Worm (Caenorhabditis elegans) whole organism, L4/young adult: ENCODE data around the gene Y57A10A.24.

Experiments used
- W03F9.2 ChIP-seq: fragments of 150-350 bp; optimal IDR thresholded peaks from 2 replicates; lab custom pipeline; 2014; ENCODE audit warnings: missing biosample characterization, missing genetic modification characterization
- dao-5 ChIP-seq: sonication (generic microtip); optimal IDR thresholded peaks from 2 replicates; lab custom pipeline; 2016; ENCODE audit warnings: missing genotype, missing genetic modification characterization, moderate library complexity, missing compliant biosample characterization
- him-1 ChIP-seq: sonication (generic microtip); optimal IDR thresholded peaks from 2 replicates; lab custom pipeline; 2016; ENCODE audit warnings: missing genotype, missing genetic modification reagents, missing genetic modification characterization, missing compliant biosample characterization

Gene Y57A10A.24

DNA sequence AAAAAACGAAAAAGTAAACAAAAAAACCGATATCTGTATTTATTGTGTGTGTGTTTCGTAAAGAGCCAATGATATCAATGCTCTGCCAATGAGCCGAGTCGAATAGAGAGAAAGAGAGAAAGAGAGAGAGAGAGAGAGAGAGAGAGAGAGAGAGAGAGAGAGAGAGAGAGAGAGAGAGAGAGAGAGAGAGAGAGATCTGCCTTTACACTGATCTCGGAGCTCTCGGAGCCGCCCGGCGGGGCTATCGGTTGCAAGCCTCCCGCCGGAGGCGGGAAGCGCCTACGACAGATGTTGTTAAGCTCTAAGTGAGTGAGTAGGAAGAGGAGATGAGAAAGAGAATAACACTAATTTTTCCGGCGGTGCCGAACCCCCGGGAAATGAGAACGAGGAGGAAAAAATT is 26.1 kb downstream of the Y57A10A.24 start:
- TF ChIP-seq dao-5 (no peak), him-1 (no peak), W03F9.2 (tag; lab: Kevin White, UChicago) (no peak)

DNA sequence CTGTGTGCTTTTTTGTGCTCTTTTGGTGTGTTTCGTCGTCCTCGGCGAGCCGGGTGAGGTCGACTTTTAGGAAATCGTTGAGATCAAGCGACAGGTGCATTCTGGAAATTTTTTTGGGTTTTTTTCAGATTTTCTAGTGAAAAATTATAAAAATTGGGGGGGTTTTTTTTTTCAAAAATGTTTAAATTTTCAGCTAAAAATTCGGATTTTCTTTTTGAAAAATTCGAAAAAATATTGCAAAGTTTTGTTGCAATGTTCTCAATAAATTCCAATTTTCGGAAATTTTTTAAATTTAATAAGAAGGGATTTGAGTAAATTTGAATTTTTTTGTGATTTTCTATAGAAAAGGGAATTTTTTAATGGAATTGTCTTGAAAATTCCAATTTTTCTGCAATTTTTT is 32.2 kb downstream of the Y57A10A.24 start, which contains the start of gene Y57A10A.27:
Y57A10A.27 (minus strand) TSS at position 101 of the 400 bp plus-strand sequence.
- TF ChIP-seq W03F9.2 (tag; lab: Kevin White, UChicago), result no peak
- no peak for TF ChIP-seq dao-5
- TF ChIP-seq him-1, result no peak

DNA sequence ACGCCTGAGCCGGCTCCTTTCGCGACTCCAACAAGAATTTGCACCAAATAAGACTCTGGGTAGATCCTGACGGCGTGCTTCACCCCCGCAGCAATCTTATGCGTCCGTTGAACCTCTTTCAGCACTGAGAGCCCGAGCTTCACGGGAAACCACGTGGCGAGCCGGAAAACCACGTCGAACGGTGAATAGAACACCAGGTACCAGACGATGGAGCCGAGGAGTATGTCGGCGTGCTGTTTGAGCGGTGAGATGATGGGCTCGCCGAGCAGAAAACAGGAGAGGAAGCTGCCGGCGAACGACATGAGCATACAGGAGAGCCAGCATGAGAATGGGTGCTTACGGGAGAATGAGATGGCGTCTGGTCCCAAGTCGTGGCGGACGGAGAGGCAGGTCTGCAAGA is 35.9 kb downstream of the Y57A10A.24 start:
- TF ChIP-seq W03F9.2 (tag; lab: Kevin White, UChicago), result no peak

DNA sequence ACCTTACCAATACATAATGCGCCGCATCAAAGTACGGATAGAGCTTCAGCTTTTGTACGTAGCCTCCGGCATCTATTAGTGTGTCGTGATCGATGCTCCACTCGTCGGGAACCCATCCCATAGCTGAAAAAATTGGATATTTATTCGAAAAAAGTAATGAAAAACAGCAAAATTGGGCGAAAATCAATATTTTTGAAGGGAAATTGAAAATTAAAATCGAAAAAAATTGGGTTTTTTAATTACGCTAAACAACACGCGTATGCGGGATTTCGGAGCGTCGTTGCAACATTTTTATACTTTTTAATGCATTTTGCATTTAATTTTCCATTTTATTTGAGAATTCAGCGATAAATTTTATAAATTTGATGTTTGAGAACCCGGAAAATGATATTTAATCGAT is 36.5 kb downstream of the Y57A10A.24 start, which contains the start of the genes tric-1B.2 and Y57A10A.29:
tric-1B.2 (minus strand) TSS at position 129 of the 400 bp plus-strand sequence.
Y57A10A.29 (plus strand) TSS at position 303 of the 400 bp plus-strand sequence.
- TF ChIP-seq him-1, result no peak
- TF ChIP-seq dao-5, result no peak
- no peak for TF ChIP-seq W03F9.2 (tag; lab: Kevin White, UChicago)

DNA sequence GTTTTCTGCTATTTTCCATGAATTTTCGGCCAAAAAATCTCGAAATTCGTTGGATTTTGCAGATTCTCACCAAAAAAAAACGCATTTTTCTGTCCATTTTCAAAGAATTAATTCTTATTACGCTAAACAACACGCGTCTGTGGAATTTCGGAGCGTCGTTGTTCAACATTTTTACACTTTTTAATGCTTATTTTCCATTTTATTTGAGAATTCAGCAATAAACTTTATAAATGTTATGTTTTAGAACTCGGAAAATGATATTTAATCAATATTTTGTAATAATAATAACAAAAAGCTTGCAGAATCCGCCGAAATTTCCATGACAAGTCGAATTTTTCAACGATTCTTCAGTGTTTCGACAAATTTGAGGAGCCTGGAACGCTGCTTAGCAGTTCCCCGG is 37.6 kb downstream of the Y57A10A.24 start, which contains the start of gene ife-5:
ife-5 (plus strand) TSS at position 301 of the 400 bp plus-strand sequence.
- TF ChIP-seq dao-5, result no peak
- TF ChIP-seq W03F9.2 (tag; lab: Kevin White, UChicago), result no peak
- no peak for TF ChIP-seq him-1

DNA sequence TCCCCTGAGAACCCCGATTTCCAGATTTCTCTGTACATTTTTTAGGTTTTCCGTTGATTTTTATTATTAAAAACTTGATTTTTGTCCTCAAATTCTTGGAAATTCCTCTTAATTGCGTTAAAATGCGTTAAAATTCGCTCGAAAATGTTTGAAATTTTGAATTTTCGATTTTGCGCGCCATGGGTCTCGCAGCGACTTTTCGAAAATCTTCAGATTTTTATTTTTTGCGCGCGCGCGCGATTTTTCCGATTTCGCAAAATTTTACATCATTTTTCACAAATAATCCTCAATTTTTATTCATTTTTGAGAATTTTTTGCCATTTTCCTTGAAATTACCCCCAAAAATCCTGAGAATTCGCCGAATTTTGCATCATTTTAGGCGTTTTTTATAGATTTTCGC is 41.3 kb downstream of the Y57A10A.24 start:
- TF ChIP-seq dao-5 (no peak), him-1 (no peak), W03F9.2 (tag; lab: Kevin White, UChicago) (no peak)

- TF ChIP-seq W03F9.2 (tag; lab: Kevin White, UChicago), result no peak
- no peak for TF ChIP-seq dao-5
- TF ChIP-seq him-1, result no peak
Observed at ce11 chrII:12289085-12289484, 46.3 kb downstream of the Y57A10A.24 start, which contains the start of gene Y57A10A.31. TSS of gene Y57A10A.31 (plus strand) at chrII:12289385.

DNA sequence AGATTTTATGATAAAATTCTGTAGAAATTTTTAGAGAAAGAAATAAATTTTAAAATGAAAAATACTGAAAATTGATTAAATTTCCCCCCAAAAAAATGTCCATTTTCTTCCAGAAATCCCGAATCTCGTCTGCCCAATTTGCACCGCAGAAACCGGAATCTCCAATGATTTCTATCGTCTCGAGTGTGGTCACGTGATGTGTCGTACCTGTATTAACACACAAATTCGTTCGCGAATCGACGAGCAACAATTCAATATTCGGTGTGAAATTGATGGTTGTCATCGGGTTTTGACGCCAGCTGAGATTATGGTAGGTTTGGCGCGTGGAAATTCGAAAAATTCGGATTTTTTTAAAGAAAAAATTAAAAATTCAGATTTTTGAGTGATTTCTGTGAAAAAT is 53.8 kb downstream of the Y57A10A.24 start:
- TF ChIP-seq him-1 (no peak), dao-5 (no peak), W03F9.2 (tag; lab: Kevin White, UChicago) (no peak)
